Worm (Caenorhabditis elegans) whole organism, L2 larva: ENCODE measurements around the gene F54E7.6.

Experiments
- C34F6.9 ChIP-seq: fragments of 150-350 bp; optimal IDR thresholded peaks from 2 replicates; lab custom pipeline; 2014; ENCODE audit warnings: missing biosample characterization, missing genetic modification characterization
- F13H6.1 ChIP-seq: sonication (generic microtip); optimal IDR thresholded peaks from 2 replicates; lab custom pipeline; 2016; ENCODE audit warnings: missing genetic modification characterization, missing compliant biosample characterization
- aly-2 ChIP-seq: fragments of 150-350 bp; optimal IDR thresholded peaks from 2 replicates; lab custom pipeline; 2014; ENCODE audit warnings: missing biosample characterization, missing genetic modification characterization
- mab-5 ChIP-seq: fragments of 150-350 bp; optimal IDR thresholded peaks from 2 replicates; lab custom pipeline; 2014; ENCODE audit warnings: missing biosample characterization, missing genetic modification characterization
- nhr-129 ChIP-seq: fragments of 150-350 bp; optimal IDR thresholded peaks from 2 replicates; lab custom pipeline; 2014; ENCODE audit warnings: missing biosample characterization, missing genetic modification characterization
- nhr-77 ChIP-seq: fragments of 150-350 bp; optimal IDR thresholded peaks from 2 replicates; lab custom pipeline; 2014; ENCODE audit warnings: missing biosample characterization, missing genetic modification characterization
- unc-62 ChIP-seq: fragments of 150-350 bp; optimal IDR thresholded peaks from 2 replicates; lab custom pipeline; 2014; ENCODE audit warnings: missing biosample characterization, missing genetic modification reagents, missing genetic modification characterization
- zag-1 ChIP-seq: fragments of 150-350 bp; optimal IDR thresholded peaks from 2 replicates; lab custom pipeline; 2014; ENCODE audit warnings: missing biosample characterization, missing genetic modification characterization

DNA sequence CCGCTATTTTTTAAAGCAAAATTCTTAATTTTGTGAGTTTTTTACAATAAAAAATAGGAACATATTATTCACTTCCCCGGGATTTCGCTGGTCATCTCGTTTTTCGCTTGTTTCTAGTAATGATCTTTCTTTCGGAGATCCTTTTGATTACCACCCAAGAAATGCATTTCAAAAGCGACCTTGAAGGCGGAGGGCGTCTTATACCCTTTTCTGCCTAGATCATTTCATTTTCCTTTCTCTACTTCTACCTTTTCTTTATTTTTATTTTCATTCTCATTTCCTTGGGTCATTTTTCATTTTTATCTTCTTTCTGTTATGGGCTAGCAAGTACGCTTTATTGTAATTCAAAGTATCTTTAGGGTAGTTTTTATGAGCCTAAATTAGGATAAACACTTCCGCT lies 40.7 kb downstream of the F54E7.6 start:
- TF ChIP-seq C34F6.9 (tag; lab: Kevin White, UChicago): no peak
- TF ChIP-seq nhr-129 (tag; lab: Kevin White, UChicago): no peak
- no peak for TF ChIP-seq zag-1
- no peak for TF ChIP-seq aly-2 (tag; lab: Kevin White, UChicago)
- no peak for TF ChIP-seq F13H6.1 (tag; lab: Kevin White, UChicago)
- TF ChIP-seq unc-62 (GFP tag; lab: Kevin White, UChicago): no peak
- TF ChIP-seq mab-5 (tag; lab: Kevin White, UChicago): no peak
- TF ChIP-seq nhr-77 (tag; lab: Kevin White, UChicago): no peak
